Worm (Caenorhabditis elegans) whole organism, late embryonic: ENCODE data around the gene skr-14.

ENCODE experiments used
- dmd-4 ChIP-seq: sonication (generic microtip); optimal IDR thresholded peaks from 2 replicates; lab custom pipeline; 2016; ENCODE audit warnings: borderline replicate concordance, missing genetic modification characterization, missing compliant biosample characterization
- fkh-10 ChIP-seq: fragments of 150-350 bp; optimal IDR thresholded peaks from 2 replicates; lab custom pipeline; 2014; ENCODE audit warnings: missing biosample characterization, missing genetic modification reagents, missing genetic modification characterization
- rnt-1 ChIP-seq: sonication (generic microtip); optimal IDR thresholded peaks from 2 replicates; lab custom pipeline; 2016; ENCODE audit warnings: missing genetic modification characterization, missing compliant biosample characterization

ce11 chrV:4375807-4376564 lies 45.4 kb downstream of the skr-14 start, which contains the start of gene F32D1.7:
- TF ChIP-seq rnt-1 (tag; lab: Kevin White, UChicago), result no peak
- no peak for TF ChIP-seq fkh-10 (GFP tag; lab: Kevin White, UChicago)
- no peak for TF ChIP-seq dmd-4 (tag; lab: Kevin White, UChicago)
